Fruit fly (Drosophila melanogaster): ENCODE measurements around the gene CG14238.

The CG14238 gene

dm6 chr3R:26502072-26502471 is 44.0 kb downstream of the CG14238 start:
- TF ChIP-seq CG34367 (tag; optimal IDR thresholded peaks at IDR 0.05) (peak; percentile 55), CG8301 (tag; optimal IDR thresholded peaks at IDR 0.05) (peak; percentile 24), rn (GFP tag; IDR thresholded peaks at IDR 0.05) (no peak), CG4496 (GFP tag; IDR thresholded peaks at IDR 0.05) (peak; percentile 32; the same call in 1 of the 3 replicates), CG15710 (tag; optimal IDR thresholded peaks at IDR 0.05) (peak; percentile 44), CG14655 (GFP tag; optimal IDR thresholded peaks at IDR 0.05) (peak; percentile 55), CG8159 (tag; optimal IDR thresholded peaks at IDR 0.05) (peak; percentile 16), gl (tag; optimal IDR thresholded peaks at IDR 0.05) (no peak), CG32121 (GFP tag; IDR thresholded peaks at IDR 0.05) (no peak), CG17806 (tag; optimal IDR thresholded peaks at IDR 0.05) (peak; percentile 40), CG9948 (tag; optimal IDR thresholded peaks at IDR 0.05) (peak; percentile 48), Pif1B (GFP tag; optimal IDR thresholded peaks at IDR 0.05) (no peak)

dm6 chr3R:26502907-26503306 is 44.9 kb downstream of the CG14238 start:
- TF ChIP-seq EcR (GFP tag; optimal IDR thresholded peaks at IDR 0.05) (no peak), CG15710 (tag; optimal IDR thresholded peaks at IDR 0.05) (peak; percentile 26), CG12605 (GFP tag; IDR thresholded peaks at IDR 0.05) (no peak), CG32121 (GFP tag; IDR thresholded peaks at IDR 0.05) (no peak), gl (tag; optimal IDR thresholded peaks at IDR 0.05) (no peak), CG34367 (tag; optimal IDR thresholded peaks at IDR 0.05) (peak; percentile 27), CG8159 (tag; optimal IDR thresholded peaks at IDR 0.05) (peak; percentile 57), CG9948 (tag; optimal IDR thresholded peaks at IDR 0.05) (peak; percentile 45), CG14655 (GFP tag; optimal IDR thresholded peaks at IDR 0.05) (peak; percentile 31), rn (GFP tag; IDR thresholded peaks at IDR 0.05) (no peak), Pif1A (GFP tag; optimal IDR thresholded peaks at IDR 0.05) (no peak), CG8301 (tag; optimal IDR thresholded peaks at IDR 0.05) (peak; percentile 31), fd96Ca (GFP tag; IDR thresholded peaks at IDR 0.05) (no peak), CG10348 (GFP tag; IDR thresholded peaks at IDR 0.05) (no peak), Ets98B (GFP tag; IDR thresholded peaks at IDR 0.05) (no peak), Pif1B (GFP tag; optimal IDR thresholded peaks at IDR 0.05) (no peak), CG17806 (tag; optimal IDR thresholded peaks at IDR 0.05) (peak; percentile 26), CG13204 (GFP tag; optimal IDR thresholded peaks at IDR 0.05) (no peak)

DNA sequence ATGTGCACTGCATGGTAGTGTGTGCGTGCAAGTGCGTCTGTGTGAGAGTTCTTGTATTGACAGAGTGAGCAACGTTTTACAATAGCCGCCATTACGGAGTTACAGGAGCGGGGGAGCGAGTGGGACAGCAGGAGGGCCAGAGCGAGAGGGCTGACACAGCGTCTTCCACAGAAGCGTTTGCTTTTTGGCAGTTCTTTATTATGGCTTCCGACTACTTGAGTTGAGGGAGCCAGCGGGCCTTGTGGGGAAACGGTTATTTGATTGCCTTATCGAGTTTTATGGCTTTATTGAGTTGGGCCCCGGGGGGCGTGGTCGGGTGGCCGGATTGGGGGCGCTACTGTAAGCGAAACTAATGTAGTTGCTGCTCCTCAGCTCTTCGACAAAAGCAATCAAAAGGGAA is 45.3 kb downstream of the CG14238 start:
- no peak for TF ChIP-seq CG14655 (GFP tag; optimal IDR thresholded peaks at IDR 0.05)
- no peak for TF ChIP-seq CG12605 (GFP tag; IDR thresholded peaks at IDR 0.05)
- no peak for TF ChIP-seq EcR (GFP tag; optimal IDR thresholded peaks at IDR 0.05)
- no peak for TF ChIP-seq Pif1B (GFP tag; optimal IDR thresholded peaks at IDR 0.05)

- peak; percentile 26; the same call in 1 of the 3 replicates for TF ChIP-seq fd96Ca (GFP tag; IDR thresholded peaks at IDR 0.05)
- no peak for TF ChIP-seq CG32121 (GFP tag; IDR thresholded peaks at IDR 0.05)
- TF ChIP-seq CG14655 (GFP tag; optimal IDR thresholded peaks at IDR 0.05): peak; percentile 56
- TF ChIP-seq CG17806 (tag; optimal IDR thresholded peaks at IDR 0.05): peak; percentile 54
- TF ChIP-seq CG13204 (GFP tag; optimal IDR thresholded peaks at IDR 0.05): peak; percentile 22
- TF ChIP-seq CG12605 (GFP tag; IDR thresholded peaks at IDR 0.05): 0 out of 2 replicates have a peak, but pooled peaks have one; percentile 9
- no peak; the same call in 1 of the 2 replicates for TF ChIP-seq Ets98B (GFP tag; IDR thresholded peaks at IDR 0.05)
- peak; percentile 20 for TF ChIP-seq gl (tag; optimal IDR thresholded peaks at IDR 0.05)
- TF ChIP-seq CG15710 (tag; optimal IDR thresholded peaks at IDR 0.05): peak; percentile 68
- TF ChIP-seq EcR (GFP tag; optimal IDR thresholded peaks at IDR 0.05): no peak
- peak; percentile 39; the same call in 1 of the 3 replicates for TF ChIP-seq CG4496 (GFP tag; IDR thresholded peaks at IDR 0.05)
- no peak for TF ChIP-seq D1 (tag; optimal IDR thresholded peaks at IDR 0.05)
- TF ChIP-seq CG8159 (tag; optimal IDR thresholded peaks at IDR 0.05): peak; percentile 69
- peak; percentile 41 for TF ChIP-seq CG9948 (tag; optimal IDR thresholded peaks at IDR 0.05)
- TF ChIP-seq Pif1B (GFP tag; optimal IDR thresholded peaks at IDR 0.05): peak; percentile 59
- peak; percentile 59 for TF ChIP-seq CG34367 (tag; optimal IDR thresholded peaks at IDR 0.05)
- TF ChIP-seq CG8301 (tag; optimal IDR thresholded peaks at IDR 0.05): peak; percentile 55
- peak; percentile 76 for TF ChIP-seq Pif1A (GFP tag; optimal IDR thresholded peaks at IDR 0.05)
- peak; percentile 44 for TF ChIP-seq Snoo (tag; optimal IDR thresholded peaks at IDR 0.05)
- no peak for TF ChIP-seq CG10348 (GFP tag; IDR thresholded peaks at IDR 0.05)
- TF ChIP-seq rn (GFP tag; IDR thresholded peaks at IDR 0.05): 0 out of 2 replicates have a peak, but pooled peaks have one; percentile 9
Observed at dm6 chr3R:26507838-26508237, 49.8 kb downstream of the CG14238 start.

All from whole organism, pupa.